Fruit fly (Drosophila melanogaster) whole organism, embryonic: ENCODE measurements around the gene CG15382.
A peak's percentile ranks its signal among the peaks of the same experiment; 100 is the strongest.

Source experiments
- Ada2b ChIP-seq: fragments of 200-800 bp; sonication (Bioruptor generic); IDR thresholded peaks from 2 replicates; pipeline ENCODE4 v1.3.6; 2022; ENCODE audit warnings: missing biosample characterization, missing genetic modification characterization
- Aef1 ChIP-seq: fragments of 200-800 bp; sonication (Bioruptor generic); IDR thresholded peaks from 3 replicates; pipeline ENCODE4 v1.3.6; 2022; ENCODE audit warnings: missing biosample characterization, missing genetic modification characterization
- Atf-2 ChIP-seq: fragments of 200-800 bp; sonication (Bioruptor generic); optimal IDR thresholded peaks from 2 replicates; lab custom pipeline; 2016; ENCODE audit warnings: missing biosample characterization, missing genetic modification characterization
- B-H2 ChIP-seq: fragments of 200-800 bp; sonication (Bioruptor generic); optimal IDR thresholded peaks from 2 replicates; lab custom pipeline; 2018; ENCODE audit warnings: missing biosample characterization, mild to moderate bottlenecking, missing genetic modification characterization
- CG10431 ChIP-seq: fragments of 200-800 bp; sonication (Bioruptor generic); optimal IDR thresholded peaks from 3 replicates; lab custom pipeline; 2018; ENCODE audit warnings: missing biosample characterization, mild to moderate bottlenecking, missing genetic modification characterization
- CG10565 ChIP-seq: fragments of 200-800 bp; sonication (Bioruptor generic); optimal IDR thresholded peaks from 3 replicates; lab custom pipeline; 2016; ENCODE audit warnings: missing biosample characterization, mild to moderate bottlenecking, missing genetic modification characterization
- CG11085 ChIP-seq: fragments of 200-800 bp; sonication (Bioruptor generic); IDR thresholded peaks from 2 replicates; pipeline ENCODE4 v1.3.6; 2022; ENCODE audit warnings: missing biosample characterization, missing genetic modification characterization
- CG11723 ChIP-seq: fragments of 200-800 bp; sonication (Bioruptor generic); optimal IDR thresholded peaks from 2 replicates; lab custom pipeline; 2017; ENCODE audit warnings: missing biosample characterization, mild to moderate bottlenecking, missing genetic modification characterization
- CG12659 ChIP-seq: fragments of 200-800 bp; sonication (Bioruptor generic); optimal IDR thresholded peaks from 3 replicates; lab custom pipeline; 2017; ENCODE audit warnings: mild to moderate bottlenecking, missing biosample characterization, missing genetic modification reagents, missing genetic modification characterization
- CG18011 ChIP-seq: fragments of 200-800 bp; sonication (Bioruptor generic); optimal IDR thresholded peaks from 2 replicates; lab custom pipeline; 2017; ENCODE audit warnings: missing biosample characterization, missing genetic modification characterization, mild to moderate bottlenecking, moderate library complexity, missing genotype
- CG18262 ChIP-seq: fragments of 200-800 bp; optimal IDR thresholded peaks from 3 replicates; lab custom pipeline; 2019; ENCODE audit warnings: missing biosample characterization, mild to moderate bottlenecking, missing genetic modification characterization, moderate library complexity
- CG31365 ChIP-seq: fragments of 200-800 bp; sonication (Bioruptor generic); optimal IDR thresholded peaks from 2 replicates; lab custom pipeline; 2018; ENCODE audit warnings: missing biosample characterization, mild to moderate bottlenecking, missing genetic modification characterization
- CG31441 ChIP-seq: fragments of 200-800 bp; sonication (Bioruptor generic); IDR thresholded peaks from 2 replicates; pipeline ENCODE4 v1.3.6; 2022; ENCODE audit warnings: missing biosample characterization, missing genetic modification characterization
- CG32532 ChIP-seq: fragments of 200-800 bp; sonication (Bioruptor generic); IDR thresholded peaks from 2 replicates; pipeline ENCODE4 v1.3.6; 2022; ENCODE audit warnings: missing biosample characterization, missing genetic modification characterization
- CG33213 ChIP-seq: fragments of 200-800 bp; sonication (Bioruptor generic); optimal IDR thresholded peaks from 3 replicates; lab custom pipeline; 2016; ENCODE audit warnings: missing biosample characterization, missing genetic modification characterization
- CG34422 ChIP-seq: fragments of 200-800 bp; sonication (Bioruptor generic); IDR thresholded peaks from 3 replicates; pipeline ENCODE4 v1.3.6; 2022; ENCODE audit warnings: missing biosample characterization, missing genetic modification characterization
- CG4854 ChIP-seq: fragments of 200-800 bp; sonication (Bioruptor generic); optimal IDR thresholded peaks from 2 replicates; lab custom pipeline; 2016; ENCODE audit warnings: missing biosample characterization, missing genetic modification characterization, inconsistent platforms
- CG6272 ChIP-seq: fragments of 200-800 bp; sonication (Bioruptor generic); IDR thresholded peaks from 2 replicates; pipeline ENCODE4 v1.3.6; 2022; ENCODE audit warnings: missing biosample characterization, missing genetic modification characterization
- CG6654 ChIP-seq: fragments of 200-800 bp; sonication (Bioruptor generic); optimal IDR thresholded peaks from 2 replicates; lab custom pipeline; 2017; ENCODE audit warnings: missing biosample characterization, mild to moderate bottlenecking, missing genetic modification characterization
- CrebB ChIP-seq: fragments of 200-800 bp; sonication (Bioruptor generic); optimal IDR thresholded peaks from 3 replicates; lab custom pipeline; 2018; ENCODE audit warnings: missing biosample characterization, mild to moderate bottlenecking, missing genetic modification characterization
- Dbx ChIP-seq: fragments of 200-800 bp; sonication (Bioruptor generic); IDR thresholded peaks from 3 replicates; pipeline ENCODE4 v1.3.6; 2022; ENCODE audit warnings: missing biosample characterization, missing genetic modification characterization
- Dip2 ChIP-seq: fragments of 200-800 bp; sonication (Bioruptor generic); IDR thresholded peaks from 2 replicates; pipeline ENCODE4 v1.3.6; 2022; ENCODE audit warnings: missing biosample characterization, missing genetic modification characterization
- Ets97D ChIP-seq: fragments of 200-800 bp; sonication (Bioruptor generic); optimal IDR thresholded peaks from 3 replicates; lab custom pipeline; 2016; ENCODE audit warnings: missing biosample characterization, missing genetic modification characterization
- HLH54F ChIP-seq: fragments of 200-800 bp; sonication (Bioruptor generic); optimal IDR thresholded peaks from 3 replicates; lab custom pipeline; 2016; ENCODE audit warnings: missing biosample characterization, missing genetic modification characterization
- Hr51 ChIP-seq, 2 experiments: fragments of 200-800 bp; sonication (Bioruptor generic); optimal IDR thresholded peaks; 2 replicates in 1 of 2; 3 replicates in 1 of 2; lab custom pipeline; 2016 to 2018; ENCODE audit warnings: missing biosample characterization in 2 of 2, missing genetic modification characterization in 2 of 2, mild to moderate bottlenecking in 1 of 2, moderate library complexity in 1 of 2
- Meics ChIP-seq: fragments of 200-800 bp; sonication (Bioruptor generic); optimal IDR thresholded peaks from 2 replicates; lab custom pipeline; 2017; ENCODE audit warnings: missing biosample characterization, mild to moderate bottlenecking, missing genetic modification characterization
- Mes4 ChIP-seq: fragments of 200-800 bp; sonication (Bioruptor generic); optimal IDR thresholded peaks from 2 replicates; lab custom pipeline; 2016; ENCODE audit warnings: missing biosample characterization, missing genetic modification characterization
- Spps ChIP-seq: fragments of 200-800 bp; sonication (Bioruptor generic); optimal IDR thresholded peaks from 2 replicates; lab custom pipeline; 2018; ENCODE audit warnings: missing biosample characterization, mild to moderate bottlenecking, missing genetic modification characterization
- Taf1 ChIP-seq: fragments of 200-800 bp; sonication (Bioruptor generic); IDR thresholded peaks from 2 replicates; pipeline ENCODE4 v1.3.6; 2022; ENCODE audit warnings: missing biosample characterization, missing genetic modification characterization
- abd-A ChIP-seq: fragments of 200-800 bp; sonication (Bioruptor generic); optimal IDR thresholded peaks from 3 replicates; lab custom pipeline; 2019; ENCODE audit warnings: missing biosample characterization, mild to moderate bottlenecking, missing genetic modification characterization, moderate library complexity
- amos ChIP-seq: fragments of 200-800 bp; sonication (Bioruptor generic); IDR thresholded peaks from 2 replicates; pipeline ENCODE4 v1.3.6; 2022; ENCODE audit warnings: missing biosample characterization, missing genetic modification characterization; ENCODE audit not compliant: partially characterized antibody
- ase ChIP-seq: fragments of 200-800 bp; sonication (Bioruptor generic); IDR thresholded peaks from 3 replicates; pipeline ENCODE4 v1.3.6; 2022; ENCODE audit warnings: missing biosample characterization, missing genetic modification characterization
- ash1 ChIP-seq: fragments of 200-800 bp; sonication (Bioruptor generic); optimal IDR thresholded peaks from 2 replicates; lab custom pipeline; 2018; ENCODE audit warnings: missing biosample characterization, mild to moderate bottlenecking, missing genetic modification characterization
- ci ChIP-seq: fragments of 200-800 bp; sonication (Bioruptor generic); IDR thresholded peaks from 3 replicates; pipeline ENCODE4 v1.3.6; 2022; ENCODE audit warnings: missing biosample characterization, missing genetic modification characterization
- disco-r ChIP-seq: fragments of 200-800 bp; sonication (Bioruptor generic); optimal IDR thresholded peaks from 2 replicates; lab custom pipeline; 2016; ENCODE audit warnings: missing biosample characterization, missing genetic modification characterization
- dmrt11E ChIP-seq: fragments of 200-800 bp; sonication (Bioruptor generic); optimal IDR thresholded peaks from 3 replicates; lab custom pipeline; 2018; ENCODE audit warnings: missing biosample characterization, mild to moderate bottlenecking, missing genetic modification characterization, moderate library complexity
- grau ChIP-seq: fragments of 200-800 bp; optimal IDR thresholded peaks from 3 replicates; lab custom pipeline; 2019; ENCODE audit warnings: missing biosample characterization, mild to moderate bottlenecking, missing genetic modification characterization, moderate library complexity
- ind ChIP-seq: fragments of 200-800 bp; sonication (Bioruptor generic); optimal IDR thresholded peaks from 3 replicates; lab custom pipeline; 2016; ENCODE audit warnings: missing biosample characterization, missing genetic modification characterization
- kah ChIP-seq: fragments of 200-800 bp; sonication (Bioruptor generic); optimal IDR thresholded peaks from 2 replicates; lab custom pipeline; 2018; ENCODE audit warnings: missing biosample characterization, mild to moderate bottlenecking, missing genetic modification characterization
- klu ChIP-seq: fragments of 200-800 bp; sonication (Bioruptor generic); IDR thresholded peaks from 2 replicates; pipeline ENCODE4 v1.3.6; 2022; ENCODE audit warnings: missing biosample characterization, missing genetic modification characterization
- nerfin-1 ChIP-seq: fragments of 200-800 bp; sonication (Bioruptor generic); optimal IDR thresholded peaks from 3 replicates; lab custom pipeline; 2019; ENCODE audit warnings: missing biosample characterization, mild to moderate bottlenecking, missing genetic modification characterization, moderate library complexity
- org-1 ChIP-seq: fragments of 200-800 bp; sonication (Bioruptor generic); optimal IDR thresholded peaks from 2 replicates; lab custom pipeline; 2017; ENCODE audit warnings: missing biosample characterization, missing genetic modification characterization
- phol ChIP-seq: fragments of 200-800 bp; sonication (Bioruptor generic); optimal IDR thresholded peaks from 3 replicates; lab custom pipeline; 2018; ENCODE audit warnings: missing biosample characterization, mild to moderate bottlenecking, missing genetic modification characterization, moderate library complexity
- psq ChIP-seq: fragments of 200-800 bp; sonication (Bioruptor generic); optimal IDR thresholded peaks from 2 replicates; lab custom pipeline; 2017; ENCODE audit warnings: missing biosample characterization, missing genetic modification characterization
- shn ChIP-seq: fragments of 200-800 bp; sonication (Bioruptor generic); optimal IDR thresholded peaks from 3 replicates; lab custom pipeline; 2016; ENCODE audit warnings: missing biosample characterization, missing genetic modification characterization
- sima ChIP-seq: fragments of 200-800 bp; sonication (Bioruptor generic); optimal IDR thresholded peaks from 2 replicates; lab custom pipeline; 2016; ENCODE audit warnings: missing biosample characterization, missing genetic modification characterization
- tap ChIP-seq: fragments of 200-800 bp; optimal IDR thresholded peaks from 3 replicates; lab custom pipeline; 2019; ENCODE audit warnings: missing biosample characterization, mild to moderate bottlenecking, missing genetic modification characterization, moderate library complexity
- tgo ChIP-seq: fragments of 200-800 bp; sonication (Bioruptor generic); IDR thresholded peaks from 3 replicates; pipeline ENCODE4 v1.3.6; 2022; ENCODE audit warnings: missing biosample characterization, missing genetic modification characterization
- vnd ChIP-seq: fragments of 200-800 bp; sonication (Bioruptor generic); IDR thresholded peaks from 3 replicates; pipeline ENCODE4 v1.3.6; 2022; ENCODE audit warnings: missing biosample characterization, missing genetic modification characterization; ENCODE audit not compliant: partially characterized antibody
- wdn ChIP-seq: fragments of 200-800 bp; sonication (Bioruptor generic); IDR thresholded peaks from 2 replicates; pipeline ENCODE4 v1.3.6; 2022; ENCODE audit warnings: missing biosample characterization, missing genetic modification characterization
- wor ChIP-seq: fragments of 200-800 bp; sonication (Bioruptor generic); IDR thresholded peaks from 2 replicates; pipeline ENCODE4 v1.3.6; 2022; ENCODE audit warnings: missing biosample characterization, missing genetic modification characterization

CG15382 gene

DNA sequence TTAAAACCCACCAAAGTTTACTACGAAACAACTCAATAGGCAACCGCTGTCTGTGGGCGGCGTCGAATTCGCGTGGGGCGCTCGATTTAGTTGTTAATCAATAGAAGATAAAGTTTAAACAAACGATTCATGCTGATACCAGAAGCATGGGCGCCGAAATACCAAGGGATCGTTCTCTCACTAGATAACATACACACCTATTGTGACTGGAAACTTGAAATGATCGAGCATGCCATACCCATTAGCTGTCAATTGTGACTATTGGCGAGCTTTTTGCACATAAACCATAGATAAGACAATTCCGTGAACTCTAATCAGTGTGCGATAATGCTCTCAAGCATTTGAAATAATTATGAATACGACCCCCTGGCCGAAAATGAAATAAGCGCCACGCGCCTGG lies 23.8 kb downstream of the CG15382 start (continued):
- TF ChIP-seq CG32532 (GFP tag; lab: Robert Waterston, UW) (peak; percentile 84), ase (peak; percentile 71; the same call in 2 of the 3 replicates), wdn (peak; percentile 65), CG6272 (GFP tag; lab: Robert Waterston, UW) (peak; percentile 72), CrebB (peak; percentile 75), CG6654 (GFP tag; lab: Kevin White, UChicago) (peak; percentile 12), Ada2b (GFP tag; lab: Robert Waterston, UW) (peak; percentile 61), psq (GFP tag; lab: Kevin White, UChicago) (no peak), Dbx (GFP tag; lab: Robert Waterston, UW) (peak; percentile 73; the same call in 2 of the 3 replicates), shn (GFP tag; lab: Kevin White, UChicago) (peak; percentile 86), kah (GFP tag; lab: Kevin White, UChicago) (peak; percentile 39), ci (GFP tag; lab: Robert Waterston, UW) (peak; percentile 64; the same call in 2 of the 3 replicates), Aef1 (GFP tag; lab: Robert Waterston, UW) (peak; percentile 63), CG11723 (GFP tag; lab: Kevin White, UChicago) (peak; percentile 51), CG4854 (GFP tag; lab: Kevin White, UChicago) (peak; percentile 66), CG12659 (GFP tag; lab: Kevin White, UChicago) (peak; percentile 70), amos (GFP tag; lab: Robert Waterston, UW) (no peak), abd-A (tag; lab: Kevin White, UChicago) (peak; percentile 75), B-H2 (GFP tag; lab: Kevin White, UChicago) (no peak), dmrt11E (no peak), CG34422 (GFP tag; lab: Robert Waterston, UW) (peak; percentile 55; the same call in 1 of the 3 replicates), CG11085 (GFP tag; lab: Robert Waterston, UW) (peak; percentile 46; the same call in 1 of the 2 replicates), CG10565 (GFP tag; lab: Kevin White, UChicago) (no peak), HLH54F (peak; percentile 83), ash1 (GFP tag; lab: Kevin White, UChicago) (peak; percentile 30), CG31365 (peak; percentile 45), Hr51 (GFP tag; optimal IDR thresholded peaks at IDR 0.05; lab: Kevin White, UChicago) (peak; percentile 9 to 88), Ets97D (GFP tag; lab: Kevin White, UChicago) (peak; percentile 21), Spps (tag; lab: Kevin White, UChicago) (no peak), disco-r (GFP tag; lab: Kevin White, UChicago) (peak; percentile 59), grau (peak; percentile 81), sima (GFP tag; lab: Kevin White, UChicago) (peak; percentile 34), Atf-2 (peak; percentile 71), org-1 (GFP tag; lab: Kevin White, UChicago) (peak; percentile 65), phol (peak; percentile 83), ind (GFP tag; lab: Kevin White, UChicago) (peak; percentile 87), CG31441 (GFP tag; lab: Robert Waterston, UW) (no peak; the same call in 1 of the 2 replicates), klu (GFP tag; lab: Robert Waterston, UW) (peak; percentile 56), CG18011 (GFP tag; lab: Kevin White, UChicago) (peak; percentile 11), Mes4 (GFP tag; lab: Kevin White, UChicago) (peak; percentile 35), CG10431 (no peak), tgo (peak; percentile 74), Dip2 (no peak), vnd (GFP tag; lab: Robert Waterston, UW) (no peak), nerfin-1 (tag; lab: Kevin White, UChicago) (peak; percentile 59), wor (peak; percentile 62), CG18262 (tag; lab: Kevin White, UChicago) (peak; percentile 46), Taf1 (GFP tag; lab: Robert Waterston, UW) (peak; percentile 33; the same call in 1 of the 2 replicates), tap (tag; lab: Kevin White, UChicago) (peak; percentile 74), Meics (GFP tag; lab: Kevin White, UChicago) (peak; percentile 80), CG33213 (peak; percentile 24)
